Fruit fly (Drosophila melanogaster) S2 (cell line): Measurements from ENCODE around the gene NKCC.

Experiments used
- CG8478 ChIP-seq: fragments of >200 bp; optimal IDR thresholded peaks from 2 replicates; lab custom pipeline; 2018
- CTCF ChIP-seq, 2 experiments: fragments of >200 bp; optimal IDR thresholded peaks; 2 replicates each; lab custom pipeline; 2018

DNA sequence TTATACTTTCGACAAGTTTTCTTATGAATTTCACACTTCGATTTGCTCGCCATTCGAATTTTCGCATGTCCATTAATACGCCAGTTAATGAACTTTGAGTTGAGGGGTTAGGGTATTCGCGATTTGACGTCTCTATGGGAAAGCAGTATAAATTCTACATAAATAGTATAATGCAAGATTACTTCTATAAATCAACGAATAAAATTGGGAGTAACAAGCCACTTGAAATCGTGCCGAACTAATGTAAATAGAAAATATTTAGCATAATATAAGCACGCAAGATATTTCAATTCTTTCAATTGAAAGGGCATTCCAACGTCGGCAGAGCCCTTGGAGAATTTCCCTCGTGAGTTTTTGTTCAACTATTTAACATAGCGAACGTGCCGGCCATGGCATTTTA is 18.1 kb upstream of the NKCC start:
- no peak for TF ChIP-seq CG8478 (lab: Kevin White, UChicago)
- TF ChIP-seq CTCF (optimal IDR thresholded peaks at IDR 0.05; lab: Kevin White, UChicago): no peak
